Fruit fly (Drosophila melanogaster) whole organism, prepupa: ENCODE data around the gene CG14277.

Experiments
- Blimp-1 ChIP-seq: fragments of 200-800 bp; sonication (Bioruptor generic); optimal IDR thresholded peaks from 3 replicates; lab custom pipeline; 2017; ENCODE audit warnings: missing biosample characterization, missing genetic modification characterization, mild to moderate bottlenecking, moderate library complexity, missing genetic modification reagents
- CG10631 ChIP-seq: fragments of 200-800 bp; sonication (Bioruptor generic); optimal IDR thresholded peaks from 2 replicates; lab custom pipeline; 2016; ENCODE audit warnings: missing biosample characterization, missing genetic modification characterization
- CG10669 ChIP-seq: fragments of 200-800 bp; sonication (Bioruptor generic); optimal IDR thresholded peaks from 3 replicates; lab custom pipeline; 2018; ENCODE audit warnings: missing biosample characterization, mild to moderate bottlenecking, missing genetic modification characterization, moderate library complexity
- CG11294 ChIP-seq: fragments of 200-800 bp; sonication (Bioruptor generic); IDR thresholded peaks from 2 replicates; pipeline ENCODE4 v1.3.6; 2022; ENCODE audit warnings: missing biosample characterization, missing genetic modification characterization
- CG11762 ChIP-seq: fragments of 200-800 bp; sonication (Bioruptor generic); optimal IDR thresholded peaks from 3 replicates; lab custom pipeline; 2016; ENCODE audit warnings: missing biosample characterization, missing genetic modification characterization; ENCODE audit not compliant: insufficient read depth
- CG11902 ChIP-seq: fragments of 200-800 bp; sonication (Bioruptor generic); optimal IDR thresholded peaks from 3 replicates; lab custom pipeline; 2016; ENCODE audit warnings: missing biosample characterization, missing genetic modification characterization
- CG15336 ChIP-seq: fragments of 200-800 bp; sonication (Bioruptor generic); IDR thresholded peaks from 2 replicates; pipeline ENCODE4 v1.3.6; 2022; ENCODE audit warnings: missing biosample characterization, missing genetic modification characterization
- CG1621 ChIP-seq: fragments of 200-800 bp; sonication (Bioruptor generic); optimal IDR thresholded peaks from 3 replicates; lab custom pipeline; 2018; ENCODE audit warnings: missing biosample characterization, mild to moderate bottlenecking, missing genetic modification characterization
- CG16779 ChIP-seq: fragments of 200-800 bp; sonication (Bioruptor generic); optimal IDR thresholded peaks from 3 replicates; lab custom pipeline; 2017; ENCODE audit warnings: missing biosample characterization, mild to moderate bottlenecking, missing genetic modification characterization
- CG3032 ChIP-seq: fragments of 200-800 bp; optimal IDR thresholded peaks from 2 replicates; lab custom pipeline; 2019; ENCODE audit warnings: missing biosample characterization, mild to moderate bottlenecking, missing genetic modification characterization, moderate library complexity
- CG31627 ChIP-seq: fragments of 200-800 bp; sonication (Bioruptor generic); optimal IDR thresholded peaks from 3 replicates; lab custom pipeline; 2016; ENCODE audit warnings: missing biosample characterization, missing genetic modification characterization
- CG32006 ChIP-seq: fragments of 200-800 bp; sonication (Bioruptor generic); optimal IDR thresholded peaks from 3 replicates; lab custom pipeline; 2017; ENCODE audit warnings: missing biosample characterization, mild to moderate bottlenecking, missing genetic modification characterization
- CG34406 ChIP-seq: fragments of 200-800 bp; sonication (Bioruptor generic); optimal IDR thresholded peaks from 3 replicates; lab custom pipeline; 2016; ENCODE audit warnings: missing biosample characterization, missing genetic modification characterization
- CG3919 ChIP-seq: fragments of 200-800 bp; sonication (Bioruptor generic); optimal IDR thresholded peaks from 3 replicates; lab custom pipeline; 2016; ENCODE audit warnings: missing biosample characterization, missing genetic modification characterization
- CG6163 ChIP-seq: fragments of 200-800 bp; sonication (Bioruptor generic); IDR thresholded peaks from 3 replicates; pipeline ENCODE4 v1.3.6; 2022; ENCODE audit warnings: missing biosample characterization, missing genetic modification characterization
- CG6792 ChIP-seq: fragments of 200-800 bp; sonication (Bioruptor generic); optimal IDR thresholded peaks from 3 replicates; lab custom pipeline; 2016; ENCODE audit warnings: missing biosample characterization, missing genetic modification characterization
- CG6854 ChIP-seq: fragments of 200-800 bp; sonication (Bioruptor generic); optimal IDR thresholded peaks from 2 replicates; lab custom pipeline; 2017; ENCODE audit warnings: missing biosample characterization, mild to moderate bottlenecking, missing genetic modification characterization
- CG7368 ChIP-seq: fragments of 200-800 bp; sonication (Bioruptor generic); optimal IDR thresholded peaks from 3 replicates; lab custom pipeline; 2016; ENCODE audit warnings: missing biosample characterization, missing genetic modification characterization
- CG8119 ChIP-seq: fragments of 200-800 bp; sonication (Bioruptor generic); IDR thresholded peaks from 3 replicates; pipeline ENCODE4 v1.3.6; 2022; ENCODE audit warnings: missing biosample characterization, missing genetic modification characterization
- Eip75B ChIP-seq: fragments of 200-800 bp; sonication (Bioruptor generic); optimal IDR thresholded peaks from 3 replicates; lab custom pipeline; 2016; ENCODE audit warnings: missing biosample characterization, missing genetic modification characterization
- Eip78C ChIP-seq: fragments of 200-800 bp; sonication (Bioruptor generic); peaks from one replicate; lab custom pipeline; 2016; ENCODE audit warnings: missing biosample characterization, missing genetic modification characterization
- Eip93F ChIP-seq: fragments of 200-800 bp; sonication (Bioruptor generic); optimal IDR thresholded peaks from 2 replicates; lab custom pipeline; 2016; ENCODE audit warnings: missing biosample characterization, mild to moderate bottlenecking, missing genetic modification characterization
- Ets21C ChIP-seq: fragments of 200-800 bp; sonication (Bioruptor generic); optimal IDR thresholded peaks from 3 replicates; lab custom pipeline; 2016; ENCODE audit warnings: missing biosample characterization, missing genetic modification characterization
- Ets96B ChIP-seq: fragments of 200-800 bp; optimal IDR thresholded peaks from 2 replicates; lab custom pipeline; 2019; ENCODE audit warnings: missing biosample characterization, mild to moderate bottlenecking, missing genetic modification characterization, moderate library complexity
- Hr38 ChIP-seq: sonication (Bioruptor generic); optimal IDR thresholded peaks from 2 replicates; lab custom pipeline; 2016; ENCODE audit warnings: missing biosample characterization, missing genetic modification characterization
- Hr39 ChIP-seq: fragments of 200-800 bp; sonication (Bioruptor generic); optimal IDR thresholded peaks from 2 replicates; lab custom pipeline; 2016; ENCODE audit warnings: missing biosample characterization, missing genetic modification characterization
- Hr4 ChIP-seq: fragments of 200-800 bp; sonication (Bioruptor generic); optimal IDR thresholded peaks from 3 replicates; lab custom pipeline; 2016; ENCODE audit warnings: missing biosample characterization, missing genetic modification characterization
- Lpt ChIP-seq: fragments of 200-800 bp; sonication (Bioruptor generic); optimal IDR thresholded peaks from 3 replicates; lab custom pipeline; 2016; ENCODE audit warnings: missing biosample characterization, missing genetic modification characterization
- Met ChIP-seq: fragments of 200-800 bp; sonication (Bioruptor generic); optimal IDR thresholded peaks from 3 replicates; lab custom pipeline; 2016; ENCODE audit warnings: missing biosample characterization, missing genetic modification characterization
- OdsH ChIP-seq: fragments of 200-800 bp; sonication (Bioruptor generic); optimal IDR thresholded peaks from 3 replicates; lab custom pipeline; 2016; ENCODE audit warnings: missing biosample characterization, missing genetic modification characterization
- Smox ChIP-seq: fragments of 200-800 bp; sonication (Bioruptor generic); optimal IDR thresholded peaks from 3 replicates; lab custom pipeline; 2016; ENCODE audit warnings: missing biosample characterization, missing genetic modification characterization
- Sox102F ChIP-seq: fragments of 200-800 bp; sonication (Bioruptor generic); optimal IDR thresholded peaks from 2 replicates; lab custom pipeline; 2016; ENCODE audit warnings: missing biosample characterization, mild to moderate bottlenecking, missing genetic modification characterization
- Sox14 ChIP-seq: fragments of 200-800 bp; sonication (Bioruptor generic); optimal IDR thresholded peaks from 3 replicates; lab custom pipeline; 2016; ENCODE audit warnings: missing biosample characterization, missing genetic modification characterization
- Sox15 ChIP-seq: fragments of 200-800 bp; sonication (Bioruptor generic); optimal IDR thresholded peaks from 3 replicates; lab custom pipeline; 2016; ENCODE audit warnings: missing biosample characterization, missing genetic modification characterization
- achi ChIP-seq: fragments of 200-800 bp; sonication (Bioruptor generic); optimal IDR thresholded peaks from 3 replicates; lab custom pipeline; 2016; ENCODE audit warnings: missing biosample characterization, missing genetic modification characterization
- acj6 ChIP-seq: fragments of 200-800 bp; sonication (Bioruptor generic); optimal IDR thresholded peaks from 3 replicates; lab custom pipeline; 2016; ENCODE audit warnings: missing biosample characterization, missing genetic modification characterization
- cyc ChIP-seq: fragments of 200-800 bp; sonication (Bioruptor generic); optimal IDR thresholded peaks from 3 replicates; lab custom pipeline; 2016; ENCODE audit warnings: missing biosample characterization, missing genetic modification characterization
- dac ChIP-seq: fragments of 200-800 bp; sonication (Bioruptor generic); optimal IDR thresholded peaks from 2 replicates; lab custom pipeline; 2017; ENCODE audit warnings: missing biosample characterization, mild to moderate bottlenecking, missing genetic modification characterization
- dsx ChIP-seq: fragments of 200-800 bp; optimal IDR thresholded peaks from 3 replicates; lab custom pipeline; 2019; ENCODE audit warnings: missing biosample characterization, mild to moderate bottlenecking, missing genetic modification characterization, moderate library complexity; ENCODE audit not compliant: poor library complexity, severe bottlenecking
- eg ChIP-seq: fragments of 200-800 bp; sonication (Bioruptor generic); IDR thresholded peaks from 3 replicates; pipeline ENCODE4 v1.3.6; 2022; ENCODE audit warnings: missing biosample characterization, missing genetic modification characterization
- esn ChIP-seq: fragments of 200-800 bp; sonication (Bioruptor generic); optimal IDR thresholded peaks from 2 replicates; lab custom pipeline; 2016; ENCODE audit warnings: missing biosample characterization, mild to moderate bottlenecking, missing genetic modification characterization, moderate library complexity
- fkh ChIP-seq: fragments of 200-800 bp; sonication (Bioruptor generic); optimal IDR thresholded peaks from 3 replicates; lab custom pipeline; 2017; ENCODE audit warnings: missing biosample characterization, mild to moderate bottlenecking, missing genetic modification characterization, moderate library complexity
- lz ChIP-seq: fragments of 200-800 bp; sonication (Bioruptor generic); optimal IDR thresholded peaks from 3 replicates; lab custom pipeline; 2016; ENCODE audit warnings: missing biosample characterization, missing genetic modification characterization
- net ChIP-seq: fragments of 200-800 bp; sonication (Bioruptor generic); optimal IDR thresholded peaks from 3 replicates; lab custom pipeline; 2016; ENCODE audit warnings: missing biosample characterization, missing genetic modification characterization
- pdm3 ChIP-seq: fragments of 200-800 bp; sonication (Bioruptor generic); optimal IDR thresholded peaks from 3 replicates; lab custom pipeline; 2016; ENCODE audit warnings: missing biosample characterization, missing genetic modification characterization
- spab ChIP-seq: fragments of 200-800 bp; sonication (Bioruptor generic); optimal IDR thresholded peaks from 2 replicates; lab custom pipeline; 2017; ENCODE audit warnings: missing biosample characterization, mild to moderate bottlenecking, missing genetic modification characterization, missing genetic modification reagents
- ss ChIP-seq, 2 experiments: fragments of 200-800 bp; sonication (Bioruptor generic); optimal IDR thresholded peaks; 2 replicates in 1 of 2; 3 replicates in 1 of 2; lab custom pipeline; 2017 to 2018; ENCODE audit warnings: mild to moderate bottlenecking in 2 of 2, missing biosample characterization in 2 of 2, missing genetic modification characterization in 2 of 2, moderate library complexity in 1 of 2
- svp ChIP-seq: fragments of 200-800 bp; sonication (Bioruptor generic); peaks from one replicate; lab custom pipeline; 2016; ENCODE audit warnings: missing biosample characterization, missing genetic modification characterization

CG14277 gene

DNA sequence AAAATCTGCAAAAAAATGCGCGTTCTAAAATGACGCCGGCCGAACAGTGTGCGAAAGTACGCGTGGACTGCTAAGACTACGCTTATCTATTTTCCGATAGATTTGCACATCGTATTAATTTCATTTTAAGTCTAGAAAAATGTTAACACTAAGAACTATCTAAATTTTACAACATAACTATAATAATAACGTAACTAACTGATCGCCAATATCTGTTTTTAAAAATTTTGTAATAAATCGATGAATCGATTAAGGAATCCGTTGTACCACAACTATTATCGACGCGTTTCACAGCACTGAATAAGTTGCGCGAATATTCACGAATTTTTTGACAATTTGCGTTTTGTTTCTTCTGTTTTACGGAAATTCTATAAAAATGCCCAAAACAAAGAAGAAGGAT is 31.2 kb upstream of the CG14277 start, which contains the start of gene Ssb-c31a (continued):
- TF ChIP-seq CG10631 (GFP tag; lab: Kevin White, UChicago) (peak; percentile 54), CG11294 (GFP tag; lab: Robert Waterston, UW) (no peak), acj6 (GFP tag; lab: Kevin White, UChicago) (peak; percentile 65), CG8119 (GFP tag; lab: Robert Waterston, UW) (no peak), Hr39 (peak; percentile 47), fkh (no peak), Smox (peak; percentile 57), spab (GFP tag; lab: Kevin White, UChicago) (no peak)

DNA sequence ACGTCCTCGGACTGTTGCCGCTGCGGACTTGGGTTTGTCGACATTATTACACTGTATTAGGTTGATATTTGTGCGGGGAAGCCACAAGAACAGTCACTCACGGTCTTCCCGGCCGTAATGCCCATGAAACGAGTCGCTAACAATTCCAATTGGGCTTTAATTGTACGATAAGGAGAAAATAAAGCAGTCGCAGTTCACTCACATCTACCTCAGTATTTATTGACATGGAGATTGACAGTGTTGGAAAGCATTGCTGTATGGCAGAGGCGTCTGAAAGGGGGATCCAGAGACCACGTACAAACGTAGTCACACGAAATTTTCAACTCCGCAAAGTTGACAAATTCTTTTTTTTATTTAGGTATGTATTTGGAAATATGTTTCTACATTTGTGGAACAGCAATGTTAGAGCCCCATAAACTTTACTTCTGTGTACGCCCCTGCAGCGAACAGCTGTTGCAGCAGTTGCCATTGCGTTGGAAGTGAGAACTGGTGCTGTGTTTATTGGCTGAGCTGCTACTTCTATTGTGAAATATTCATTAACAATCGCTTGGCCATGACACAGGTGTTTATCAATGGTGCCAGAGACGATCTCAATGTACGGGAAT is 29.5 kb upstream of the CG14277 start, which contains the start of the genes CG8372 and CG8360:
Gene CG8372 (minus strand): TSS at position 237 of the 605 bp plus-strand sequence.
Gene CG8360 (plus strand): TSS at position 294 of the 605 bp plus-strand sequence.
- TF ChIP-seq CG34406 (peak; percentile 99), cyc (peak; percentile 99), Ets21C (peak; percentile 99), OdsH (GFP tag; lab: Kevin White, UChicago) (peak; percentile 100), Blimp-1 (peak; percentile 96), CG11902 (GFP tag; lab: Kevin White, UChicago) (peak; percentile 99), esn (GFP tag; lab: Kevin White, UChicago) (peak; percentile 100), CG10631 (GFP tag; lab: Kevin White, UChicago) (peak; percentile 100), Eip93F (peak; percentile 99), CG3919 (peak; percentile 100), CG7368 (peak; percentile 99), CG11294 (GFP tag; lab: Robert Waterston, UW) (peak; percentile 99), Hr38 (GFP tag; lab: Kevin White, UChicago) (peak; percentile 97), CG3032 (tag; lab: Kevin White, UChicago) (peak; percentile 99), CG6163 (GFP tag; lab: Robert Waterston, UW) (peak; percentile 100), Eip78C (GFP tag; lab: Kevin White, UChicago) (peak; percentile 100), Sox102F (GFP tag; lab: Kevin White, UChicago) (peak; percentile 100), Met (GFP tag; lab: Kevin White, UChicago) (peak; percentile 99), Smox (peak; percentile 99), CG6854 (peak; percentile 99), fkh (peak; percentile 98), CG10669 (GFP tag; lab: Kevin White, UChicago) (peak; percentile 99), Sox15 (GFP tag; lab: Kevin White, UChicago) (peak; percentile 99), CG1621 (tag; lab: Kevin White, UChicago) (peak; percentile 98), CG32006 (GFP tag; lab: Kevin White, UChicago) (peak; percentile 99), CG15336 (peak; percentile 99), ss (GFP tag; optimal IDR thresholded peaks at IDR 0.05; lab: Kevin White, UChicago) (peak; percentile 98 to 99), eg (GFP tag; lab: Robert Waterston, UW) (peak; percentile 99), Ets96B (tag; lab: Kevin White, UChicago) (peak; percentile 99), pdm3 (GFP tag; lab: Kevin White, UChicago) (peak; percentile 100), Lpt (GFP tag; lab: Kevin White, UChicago) (peak; percentile 98), CG31627 (GFP tag; lab: Kevin White, UChicago) (peak; percentile 100), CG8119 (GFP tag; lab: Robert Waterston, UW) (peak; percentile 98), achi (GFP tag; lab: Kevin White, UChicago) (peak; percentile 99), svp (peak; percentile 100), net (GFP tag; lab: Kevin White, UChicago) (peak; percentile 99), CG16779 (peak; percentile 98), dac (peak; percentile 99), Eip75B (GFP tag; lab: Kevin White, UChicago) (peak; percentile 99), Hr39 (peak; percentile 100), Hr4 (GFP tag; lab: Kevin White, UChicago) (peak; percentile 100), Sox14 (GFP tag; lab: Kevin White, UChicago) (peak; percentile 100), dsx (GFP tag; lab: Kevin White, UChicago) (peak; percentile 97), CG6792 (peak; percentile 99), lz (GFP tag; lab: Kevin White, UChicago) (peak; percentile 100), CG11762 (GFP tag; lab: Kevin White, UChicago) (peak; percentile 99)
